Worm (Caenorhabditis elegans) whole organism, L2 larva: ENCODE data around the gene R06F6.12.
A peak's percentile ranks its signal among the peaks of the same experiment; 100 is the strongest.

Experiments
- ZK546.5 ChIP-seq: sonication (generic microtip); optimal IDR thresholded peaks from 2 replicates; lab custom pipeline; 2017; ENCODE audit warnings: missing biosample characterization, missing genetic modification characterization
- ama-1 ChIP-seq: fragments of 150-350 bp; optimal IDR thresholded peaks from 2 replicates; lab custom pipeline; 2018; ENCODE audit warnings: inconsistent platforms
- nhr-237 ChIP-seq: fragments of 150-350 bp; optimal IDR thresholded peaks from 2 replicates; lab custom pipeline; 2014; ENCODE audit warnings: missing biosample characterization, missing genetic modification characterization
- nhr-6 ChIP-seq: fragments of 150-350 bp; optimal IDR thresholded peaks from 2 replicates; lab custom pipeline; 2014; ENCODE audit warnings: missing biosample characterization, missing genetic modification characterization
- nhr-77 ChIP-seq: fragments of 150-350 bp; optimal IDR thresholded peaks from 2 replicates; lab custom pipeline; 2014; ENCODE audit warnings: missing biosample characterization, missing genetic modification characterization
- unc-55 ChIP-seq: fragments of 150-350 bp; sonication (generic microtip); optimal IDR thresholded peaks from 3 replicates; lab custom pipeline; 2014; ENCODE audit warnings: missing biosample characterization, missing genetic modification reagents, missing genetic modification characterization

DNA sequence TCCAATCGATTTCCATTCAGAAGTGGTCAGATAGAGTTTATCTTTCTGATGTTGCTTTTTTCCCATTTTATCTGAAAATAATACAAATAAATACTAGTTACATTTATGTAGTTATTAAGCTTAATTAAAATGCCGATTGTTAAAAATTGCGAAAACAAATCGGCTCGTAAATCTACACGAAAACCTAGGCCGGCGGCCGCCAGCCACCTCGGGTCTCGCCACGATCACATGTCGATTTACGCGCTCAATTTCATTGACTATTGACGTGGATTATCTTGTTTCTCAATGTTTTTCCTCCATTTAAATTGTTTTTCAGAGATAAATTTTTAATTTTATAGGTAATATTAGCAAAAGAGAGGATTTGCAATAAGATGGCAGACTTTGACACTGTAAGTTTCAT is 48.7 kb upstream of the R06F6.12 start, which contains the start of the genes cyn-4 and copz-1:
- TF ChIP-seq nhr-237 (tag; lab: Kevin White, UChicago): no peak
- no peak for TF ChIP-seq nhr-77 (tag; lab: Kevin White, UChicago)
- TF ChIP-seq ZK546.5 (tag; lab: Kevin White, UChicago): no peak
- TF ChIP-seq nhr-6 (tag; lab: Kevin White, UChicago): no peak
- TF ChIP-seq unc-55 (GFP tag; lab: Kevin White, UChicago): peak; percentile 90
- no peak for TF ChIP-seq ama-1
